Worm (Caenorhabditis elegans): Measurements from ENCODE around the gene fig-1.

fig-1 gene

ce11 chrV:10940571-10940991 lies 40.4 kb downstream of the fig-1 start (continued):
- TF ChIP-seq ZK185.1 (tag; optimal IDR thresholded peaks at IDR 0.05; ENCODE audit: poor library complexity, severe bottlenecking), result peak; percentile 52
- no peak for TF ChIP-seq mxl-1 (tag; optimal IDR thresholded peaks at IDR 0.05)
- no peak for TF ChIP-seq fkh-3 (tag; optimal IDR thresholded peaks at IDR 0.05)
- TF ChIP-seq T07F8.4 (tag; optimal IDR thresholded peaks at IDR 0.05), result no peak
- TF ChIP-seq zfh-2 (GFP tag; conservative IDR thresholded peaks at IDR 0.05), result no peak
- TF ChIP-seq ztf-25 (GFP tag; IDR thresholded peaks at IDR 0.05), result no peak
- TF ChIP-seq snpc-1.3 (tag; optimal IDR thresholded peaks at IDR 0.05; ENCODE audit: insufficient read depth), result no peak
- no peak for TF ChIP-seq unc-130 (GFP tag; optimal IDR thresholded peaks at IDR 0.05)
- peak; percentile 62 for TF ChIP-seq dox-1 (GFP tag; IDR thresholded peaks at IDR 0.05)
- TF ChIP-seq athp-1 (tag; optimal IDR thresholded peaks at IDR 0.05), result no peak
- TF ChIP-seq akir-1 (GFP tag; optimal IDR thresholded peaks at IDR 0.05), result no peak
- peak; percentile 68; the same call in 1 of the 2 replicates for TF ChIP-seq nfyb-1 (GFP tag; IDR thresholded peaks at IDR 0.05)
- TF ChIP-seq hmg-20 (GFP tag; IDR thresholded peaks at IDR 0.05), result no peak
- peak; percentile 95 for TF ChIP-seq cebp-1 (GFP tag; IDR thresholded peaks at IDR 0.05)
- peak; percentile 99 for TF ChIP-seq cebp-1 (tag; optimal IDR thresholded peaks at IDR 0.05)
- TF ChIP-seq K12H6.12 (tag; optimal IDR thresholded peaks at IDR 0.05), result peak; percentile 42
- 0 out of 2 replicates have a peak, but pooled peaks have one; percentile 5 for TF ChIP-seq let-526 (GFP tag; IDR thresholded peaks at IDR 0.05)
- no peak for TF ChIP-seq pha-4 (tag; optimal IDR thresholded peaks at IDR 0.05)
- no peak for TF ChIP-seq zim-3 (tag; optimal IDR thresholded peaks at IDR 0.05)
- TF ChIP-seq nhr-179 (tag; optimal IDR thresholded peaks at IDR 0.05), result no peak
- TF ChIP-seq T26A5.8 (tag; optimal IDR thresholded peaks at IDR 0.05), result no peak
- no peak for TF ChIP-seq D2030.7 (GFP tag; IDR thresholded peaks at IDR 0.05)
- no peak for TF ChIP-seq sptf-2 (GFP tag; optimal IDR thresholded peaks at IDR 0.05)
- TF ChIP-seq repo-1 (tag; optimal IDR thresholded peaks at IDR 0.05), result no peak
- TF ChIP-seq unc-62 (GFP tag; optimal IDR thresholded peaks at IDR 0.05), result peak; percentile 9
- no peak for TF ChIP-seq mes-4 (tag; optimal IDR thresholded peaks at IDR 0.05)
- TF ChIP-seq hlh-12 (tag; optimal IDR thresholded peaks at IDR 0.05), result no peak
- TF ChIP-seq F23B12.7 (tag; optimal IDR thresholded peaks at IDR 0.05; ENCODE audit: insufficient read depth), result peak; percentile 19
- TF ChIP-seq madf-10 (tag; optimal IDR thresholded peaks at IDR 0.05), result peak; percentile 62
- TF ChIP-seq hsf-1 (GFP tag; IDR thresholded peaks at IDR 0.05), result no peak
- no peak for TF ChIP-seq C06A6.2 (GFP tag; conservative IDR thresholded peaks at IDR 0.05)
- TF ChIP-seq ceh-79 (tag; optimal IDR thresholded peaks at IDR 0.05), result no peak
- no peak for TF ChIP-seq ztf-28 (GFP tag; IDR thresholded peaks at IDR 0.05)
- TF ChIP-seq dpff-1 (tag; optimal IDR thresholded peaks at IDR 0.05), result no peak
- TF ChIP-seq ccch-3 (GFP tag; optimal IDR thresholded peaks at IDR 0.05), result no peak
- TF ChIP-seq B0336.3 (GFP tag; IDR thresholded peaks at IDR 0.05), result peak; percentile 87
- no peak for TF ChIP-seq lag-1 (GFP tag; IDR thresholded peaks at IDR 0.05)
- TF ChIP-seq B0261.1 (tag; optimal IDR thresholded peaks at IDR 0.05), result no peak
- no peak for TF ChIP-seq lin-35 (GFP tag; optimal IDR thresholded peaks at IDR 0.05)
- TF ChIP-seq tlf-1 (GFP tag; optimal IDR thresholded peaks at IDR 0.05), result peak; percentile 42
- TF ChIP-seq ztf-22 (GFP tag; optimal IDR thresholded peaks at IDR 0.05), result peak; percentile 80
- no peak for TF ChIP-seq aptf-3 (GFP tag; IDR thresholded peaks at IDR 0.05)
- no peak for TF ChIP-seq madf-6 (GFP tag; IDR thresholded peaks at IDR 0.05)
- no peak for TF ChIP-seq F37B4.10 (GFP tag; IDR thresholded peaks at IDR 0.05)
- no peak for TF ChIP-seq nhr-27 (tag; optimal IDR thresholded peaks at IDR 0.05)
- TF ChIP-seq F39B2.1 (GFP tag; IDR thresholded peaks at IDR 0.05), result no peak
- TF ChIP-seq F55B11.4 (tag; optimal IDR thresholded peaks at IDR 0.05; ENCODE audit: borderline replicate concordance, insufficient read depth), result no peak
- TF ChIP-seq lsl-1 (GFP tag; optimal IDR thresholded peaks at IDR 0.05), result no peak
- no peak for TF ChIP-seq attf-3 (GFP tag; conservative IDR thresholded peaks at IDR 0.05)
- TF ChIP-seq nfya-2 (GFP tag; IDR thresholded peaks at IDR 0.05), result no peak
